Fruit fly (Drosophila melanogaster) whole organism, embryonic: ENCODE results near the gene CG43175.

Experiments used
- CG12155 ChIP-seq: fragments of 200-800 bp; sonication (Bioruptor generic); optimal IDR thresholded peaks from 3 replicates; lab custom pipeline; 2016; ENCODE audit warnings: missing biosample characterization, missing genetic modification characterization
- CG15601 ChIP-seq: fragments of 200-800 bp; sonication (Bioruptor generic); optimal IDR thresholded peaks from 3 replicates; lab custom pipeline; 2019; ENCODE audit warnings: missing biosample characterization, mild to moderate bottlenecking, missing genetic modification characterization, moderate library complexity
- CG1603 ChIP-seq: fragments of 200-800 bp; sonication (Bioruptor generic); optimal IDR thresholded peaks from 2 replicates; lab custom pipeline; 2019; ENCODE audit warnings: missing biosample characterization, mild to moderate bottlenecking, missing genetic modification characterization, moderate library complexity
- CG16813 ChIP-seq: fragments of 200-800 bp; sonication (Bioruptor generic); IDR thresholded peaks from 3 replicates; pipeline ENCODE4 v1.3.6; 2022; ENCODE audit warnings: missing biosample characterization, missing genetic modification characterization; ENCODE audit not compliant: partially characterized antibody
- CG17912 ChIP-seq: fragments of 200-800 bp; sonication (Bioruptor generic); optimal IDR thresholded peaks from 2 replicates; lab custom pipeline; 2018; ENCODE audit warnings: missing biosample characterization, mild to moderate bottlenecking, missing genetic modification characterization
- CG30403 ChIP-seq: fragments of 200-800 bp; sonication (Bioruptor generic); optimal IDR thresholded peaks from 3 replicates; lab custom pipeline; 2016; ENCODE audit warnings: missing biosample characterization, missing genetic modification characterization
- CG30431 ChIP-seq: fragments of 200-800 bp; sonication (Bioruptor generic); optimal IDR thresholded peaks from 2 replicates; lab custom pipeline; 2017; ENCODE audit warnings: missing biosample characterization, missing genetic modification characterization
- CG3163 ChIP-seq: fragments of 200-800 bp; sonication (Bioruptor generic); optimal IDR thresholded peaks from 3 replicates; lab custom pipeline; 2016; ENCODE audit warnings: missing biosample characterization, missing genetic modification characterization
- CG33213 ChIP-seq: fragments of 200-800 bp; sonication (Bioruptor generic); optimal IDR thresholded peaks from 3 replicates; lab custom pipeline; 2016; ENCODE audit warnings: missing biosample characterization, missing genetic modification characterization
- CG4617 ChIP-seq: fragments of 200-800 bp; sonication (Bioruptor generic); optimal IDR thresholded peaks from 3 replicates; lab custom pipeline; 2016; ENCODE audit warnings: missing biosample characterization, missing genetic modification characterization, borderline replicate concordance
- CG8290 ChIP-seq, 3 experiments: fragments of 200-800 bp; sonication (Bioruptor generic); optimal IDR thresholded peaks; 2 replicates each; lab custom pipeline; 2016 to 2019; ENCODE audit warnings: missing biosample characterization in 3 of 3, missing genetic modification characterization in 3 of 3, mild to moderate bottlenecking in 2 of 3, moderate library complexity in 1 of 3
- CG8388 ChIP-seq: fragments of 200-800 bp; sonication (Bioruptor generic); optimal IDR thresholded peaks from 2 replicates; lab custom pipeline; 2019; ENCODE audit warnings: missing biosample characterization, mild to moderate bottlenecking, missing genetic modification characterization, moderate library complexity
- CTCF ChIP-seq: fragments of 200-800 bp; sonication (Bioruptor generic); optimal IDR thresholded peaks from 2 replicates; lab custom pipeline; 2017; ENCODE audit warnings: missing biosample characterization, mild to moderate bottlenecking, missing genetic modification characterization, moderate library complexity
- D19B ChIP-seq: fragments of 200-800 bp; sonication (Bioruptor generic); optimal IDR thresholded peaks from 2 replicates; lab custom pipeline; 2017; ENCODE audit warnings: missing biosample characterization, mild to moderate bottlenecking, missing genetic modification characterization
- Fer3 ChIP-seq: fragments of 200-800 bp; sonication (Bioruptor generic); optimal IDR thresholded peaks from 2 replicates; lab custom pipeline; 2018; ENCODE audit warnings: missing biosample characterization, mild to moderate bottlenecking, missing genetic modification characterization, moderate library complexity
- Gug ChIP-seq: fragments of 200-800 bp; sonication (Bioruptor generic); IDR thresholded peaks from 4 replicates; pipeline ENCODE4 v1.3.6; 2022; ENCODE audit warnings: missing biosample characterization, missing genetic modification characterization
- HmgD ChIP-seq: fragments of 200-800 bp; sonication (Bioruptor generic); optimal IDR thresholded peaks from 3 replicates; lab custom pipeline; 2016; ENCODE audit warnings: missing biosample characterization, missing genetic modification characterization
- HmgZ ChIP-seq: fragments of 200-800 bp; sonication (Bioruptor generic); optimal IDR thresholded peaks from 2 replicates; lab custom pipeline; 2018; ENCODE audit warnings: missing biosample characterization, mild to moderate bottlenecking, missing genetic modification characterization
- Lim3 ChIP-seq: fragments of 200-800 bp; sonication (Bioruptor generic); IDR thresholded peaks from 2 replicates; pipeline ENCODE4 v1.3.6; 2022; ENCODE audit warnings: missing biosample characterization, missing genetic modification characterization
- MBD-R2 ChIP-seq: fragments of 200-800 bp; sonication (Bioruptor generic); IDR thresholded peaks from 2 replicates; pipeline ENCODE4 v1.3.6; 2022; ENCODE audit warnings: missing biosample characterization, missing genetic modification characterization
- MESR4 ChIP-seq: fragments of 200-800 bp; sonication (Bioruptor generic); optimal IDR thresholded peaks from 2 replicates; lab custom pipeline; 2018; ENCODE audit warnings: missing biosample characterization, mild to moderate bottlenecking, missing genetic modification characterization, moderate library complexity
- Med ChIP-seq: fragments of 200-800 bp; sonication (Bioruptor generic); peaks from one replicate; lab custom pipeline; 2016; ENCODE audit warnings: missing biosample characterization, missing genetic modification characterization, mild to moderate bottlenecking, inconsistent platforms, moderate library complexity
- Mes4 ChIP-seq: fragments of 200-800 bp; sonication (Bioruptor generic); optimal IDR thresholded peaks from 2 replicates; lab custom pipeline; 2016; ENCODE audit warnings: missing biosample characterization, missing genetic modification characterization
- Sry-δ ChIP-seq: fragments of 200-800 bp; sonication (Bioruptor generic); optimal IDR thresholded peaks from 2 replicates; lab custom pipeline; 2016; ENCODE audit warnings: missing biosample characterization, missing genetic modification characterization
- Xrp1 ChIP-seq: fragments of 200-800 bp; sonication (Bioruptor generic); IDR thresholded peaks from 2 replicates; pipeline ENCODE4 v1.3.6; 2022; ENCODE audit warnings: missing biosample characterization, missing genetic modification characterization
- YL-1 ChIP-seq: fragments of 200-800 bp; sonication (Bioruptor generic); optimal IDR thresholded peaks from 3 replicates; lab custom pipeline; 2017; ENCODE audit warnings: missing biosample characterization, mild to moderate bottlenecking, missing genetic modification characterization
- amos ChIP-seq: fragments of 200-800 bp; sonication (Bioruptor generic); IDR thresholded peaks from 2 replicates; pipeline ENCODE4 v1.3.6; 2022; ENCODE audit warnings: missing biosample characterization, missing genetic modification characterization; ENCODE audit not compliant: partially characterized antibody
- az2 ChIP-seq: fragments of 200-800 bp; sonication (Bioruptor generic); optimal IDR thresholded peaks from 3 replicates; lab custom pipeline; 2016; ENCODE audit warnings: missing biosample characterization, missing genetic modification characterization
- cg ChIP-seq: fragments of 200-800 bp; sonication (Bioruptor generic); optimal IDR thresholded peaks from 3 replicates; lab custom pipeline; 2019; ENCODE audit warnings: missing biosample characterization, mild to moderate bottlenecking, missing genetic modification characterization, moderate library complexity
- chm ChIP-seq: fragments of 200-800 bp; sonication (Bioruptor generic); IDR thresholded peaks from 2 replicates; pipeline ENCODE4 v1.3.6; 2022; ENCODE audit warnings: missing biosample characterization, missing genetic modification characterization
- crp ChIP-seq, 2 experiments: fragments of 200-800 bp; sonication (Bioruptor generic); optimal IDR thresholded peaks; 2 replicates in 1 of 2; 3 replicates in 1 of 2; lab custom pipeline; 2017; ENCODE audit warnings: missing biosample characterization in 2 of 2, missing genetic modification characterization in 2 of 2, mild to moderate bottlenecking in 1 of 2, moderate library complexity in 1 of 2
- gcm ChIP-seq: fragments of 200-800 bp; sonication (Bioruptor generic); optimal IDR thresholded peaks from 2 replicates; lab custom pipeline; 2019; ENCODE audit warnings: missing biosample characterization, mild to moderate bottlenecking, missing genetic modification characterization, moderate library complexity
- gfzf ChIP-seq: fragments of 200-800 bp; sonication (Bioruptor generic); optimal IDR thresholded peaks from 2 replicates; lab custom pipeline; 2016; ENCODE audit warnings: missing biosample characterization, mild to moderate bottlenecking, missing genetic modification characterization, moderate library complexity
- hkb ChIP-seq, 2 experiments: fragments of 200-800 bp in 1 of 2; fragments of >200 bp in 1 of 2; sonication (Bioruptor generic) in 1 of 2; IDR thresholded peaks in 1 of 2; optimal IDR thresholded peaks in 1 of 2; 2 replicates each; pipeline versions ENCODE4 v1.3.6 to Lab custom; 2017 to 2022; ENCODE audit warnings: missing biosample characterization in 1 of 2, missing genetic modification characterization in 1 of 2
- knrl ChIP-seq: fragments of 200-800 bp; sonication (Bioruptor generic); IDR thresholded peaks from 3 replicates; pipeline ENCODE4 v1.3.6; 2022; ENCODE audit warnings: missing biosample characterization, missing genetic modification characterization; ENCODE audit not compliant: partially characterized antibody
- onecut ChIP-seq: fragments of 200-800 bp; sonication (Bioruptor generic); IDR thresholded peaks from 2 replicates; pipeline ENCODE4 v1.3.6; 2022; ENCODE audit warnings: missing biosample characterization, missing genetic modification characterization
- pfk ChIP-seq: fragments of 200-800 bp; sonication (Bioruptor generic); optimal IDR thresholded peaks from 2 replicates; lab custom pipeline; 2018; ENCODE audit warnings: missing biosample characterization, mild to moderate bottlenecking, missing genetic modification characterization, moderate library complexity
- pnt ChIP-seq: fragments of 200-800 bp; sonication (Bioruptor generic); optimal IDR thresholded peaks from 3 replicates; lab custom pipeline; 2016; ENCODE audit warnings: missing biosample characterization, missing genetic modification characterization
- psq ChIP-seq: fragments of 200-800 bp; sonication (Bioruptor generic); optimal IDR thresholded peaks from 2 replicates; lab custom pipeline; 2017; ENCODE audit warnings: missing biosample characterization, missing genetic modification characterization
- row ChIP-seq: fragments of 200-800 bp; sonication (Bioruptor generic); IDR thresholded peaks from 3 replicates; pipeline ENCODE4 v1.3.6; 2022; ENCODE audit warnings: missing biosample characterization, missing genetic modification characterization
- run ChIP-seq: fragments of 200-800 bp; sonication (Bioruptor generic); optimal IDR thresholded peaks from 3 replicates; lab custom pipeline; 2018; ENCODE audit warnings: missing biosample characterization, mild to moderate bottlenecking, missing genetic modification characterization
- sc ChIP-seq, 3 experiments: fragments of >200 bp in 2 of 3; fragments of 200-800 bp in 1 of 3; sonication (Bioruptor generic) in 1 of 3; optimal IDR thresholded peaks; 2 replicates in 2 of 3; 3 replicates in 1 of 3; lab custom pipeline; 2017; ENCODE audit warnings: mild to moderate bottlenecking in 1 of 3, missing biosample characterization in 1 of 3, missing genetic modification characterization in 1 of 3, missing genetic modification reagents in 1 of 3
- sna ChIP-seq: fragments of 200-800 bp; sonication (Bioruptor generic); IDR thresholded peaks from 2 replicates; pipeline ENCODE4 v1.3.6; 2022; ENCODE audit warnings: missing biosample characterization, missing genetic modification characterization; ENCODE audit not compliant: partially characterized antibody
- zf30C ChIP-seq: fragments of 200-800 bp; sonication (Bioruptor generic); optimal IDR thresholded peaks from 3 replicates; lab custom pipeline; 2018; ENCODE audit warnings: missing biosample characterization, mild to moderate bottlenecking, missing genetic modification characterization
- zfh1 ChIP-seq: fragments of 200-800 bp; sonication (Bioruptor generic); IDR thresholded peaks from 3 replicates; pipeline ENCODE4 v1.3.6; 2022; ENCODE audit warnings: missing biosample characterization, missing genetic modification characterization

The CG43175 gene

dm6 chr3R:17670202-17670856 is 39.8 kb downstream of the CG43175 start (continued):
- TF ChIP-seq run (tag; lab: Kevin White, UChicago): no peak
- no peak for TF ChIP-seq Lim3
- TF ChIP-seq sc (optimal IDR thresholded peaks at IDR 0.05; lab: Kevin White, UChicago): no peak
- no peak for TF ChIP-seq sc (GFP tag; optimal IDR thresholded peaks at IDR 0.05; lab: Kevin White, UChicago)
- TF ChIP-seq Med (GFP tag; lab: Kevin White, UChicago): peak; percentile 80
- 0 out of 3 replicates have a peak, but pooled peaks have one; percentile 13 for TF ChIP-seq zfh1 (GFP tag; lab: Robert Waterston, UW)
- TF ChIP-seq gcm (GFP tag; lab: Kevin White, UChicago): peak; percentile 52
- peak; percentile 50; the same call in 1 of the 2 replicates for TF ChIP-seq sna
- peak; percentile 45 for TF ChIP-seq MESR4 (GFP tag; lab: Kevin White, UChicago)
- TF ChIP-seq zf30C: no peak
- TF ChIP-seq CG16813 (GFP tag; lab: Robert Waterston, UW): peak; percentile 42; the same call in 2 of the 3 replicates
- peak; percentile 6; the same call in 1 of the 2 replicates for TF ChIP-seq Xrp1 (GFP tag; lab: Robert Waterston, UW)
- 0 out of 2 replicates have a peak, but pooled peaks have one; percentile 17 for TF ChIP-seq chm

DNA sequence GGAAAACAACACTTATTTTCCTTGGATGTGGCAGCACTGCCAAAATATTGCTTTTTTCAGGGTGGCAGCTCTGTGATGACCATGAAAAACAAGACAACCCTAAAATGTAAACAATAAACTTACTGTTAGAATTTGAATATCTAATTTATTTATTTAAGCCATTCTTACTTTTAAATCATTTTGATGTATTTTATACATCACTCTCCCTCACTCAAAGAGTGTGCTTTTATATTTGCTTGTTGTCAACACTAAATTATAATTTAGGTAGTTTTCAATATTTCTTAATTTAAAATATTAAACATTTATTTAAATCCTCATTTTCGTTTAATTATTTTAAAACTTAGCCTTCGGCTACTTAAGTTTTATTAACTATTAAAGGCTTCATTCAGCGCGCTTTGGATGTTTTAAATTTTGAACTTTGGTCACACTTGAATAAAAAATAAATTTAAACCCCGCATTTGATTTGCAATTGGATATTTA is 40.4 kb downstream of the CG43175 start, which contains the start of the genes CG7523 and Mps1:
TSS of gene CG7523 (minus strand) at position 39 of the 480 bp plus-strand sequence.
TSS of gene Mps1 (plus strand) at position 415 of the 480 bp plus-strand sequence.
- peak; percentile 51 for TF ChIP-seq CG4617 (GFP tag; lab: Kevin White, UChicago)
- TF ChIP-seq Gug (GFP tag; lab: Robert Waterston, UW): no peak
- TF ChIP-seq Mes4 (GFP tag; lab: Kevin White, UChicago): no peak
- no peak for TF ChIP-seq sc (optimal IDR thresholded peaks at IDR 0.05; lab: Kevin White, UChicago)
- peak; percentile 29 for TF ChIP-seq sc (GFP tag; optimal IDR thresholded peaks at IDR 0.05; lab: Kevin White, UChicago)
- peak; percentile 29; the same call in 1 of the 3 replicates for TF ChIP-seq row (GFP tag; lab: Robert Waterston, UW)
- no peak for TF ChIP-seq az2
- TF ChIP-seq amos: peak; percentile 30; the same call in 1 of the 2 replicates
- TF ChIP-seq CG3163: no peak
- TF ChIP-seq D19B: no peak
- no peak for TF ChIP-seq CG8290 (GFP tag; optimal IDR thresholded peaks at IDR 0.05; lab: Kevin White, UChicago)
- TF ChIP-seq CG8290 (tag; optimal IDR thresholded peaks at IDR 0.05; lab: Kevin White, UChicago): no peak
- TF ChIP-seq CTCF (GFP tag; lab: Kevin White, UChicago): peak; percentile 55
- peak; percentile 49; the same call in 1 of the 2 replicates for TF ChIP-seq onecut
- TF ChIP-seq gfzf (GFP tag; lab: Kevin White, UChicago): peak; percentile 65
- TF ChIP-seq MBD-R2: peak; percentile 63
- peak; percentile 55 for TF ChIP-seq CG15601
- TF ChIP-seq CG17912: peak; percentile 59
- no peak for TF ChIP-seq pnt (GFP tag; lab: Kevin White, UChicago)
- peak; percentile 29 for TF ChIP-seq CG30403 (GFP tag; lab: Kevin White, UChicago)
- TF ChIP-seq hkb (optimal IDR thresholded peaks at IDR 0.05; lab: Kevin White, UChicago): peak; percentile 3
- TF ChIP-seq hkb (GFP tag; IDR thresholded peaks at IDR 0.05; lab: Robert Waterston, UW): no peak
- TF ChIP-seq HmgZ (tag; lab: Kevin White, UChicago): peak; percentile 63
- peak; percentile 47 for TF ChIP-seq YL-1
- TF ChIP-seq CG30431 (GFP tag; lab: Kevin White, UChicago): no peak
- 0 out of 3 replicates have a peak, but pooled peaks have one; percentile 26 for TF ChIP-seq knrl (GFP tag; lab: Robert Waterston, UW)
- no peak for TF ChIP-seq CG16813 (GFP tag; lab: Robert Waterston, UW)
- TF ChIP-seq crp (GFP tag; optimal IDR thresholded peaks at IDR 0.05; lab: Kevin White, UChicago): peak in 1 of 2 experiments; percentile 11
- no peak for TF ChIP-seq HmgD (GFP tag; lab: Kevin White, UChicago)
- TF ChIP-seq CG33213 (GFP tag; lab: Kevin White, UChicago): peak; percentile 36
- TF ChIP-seq CG12155 (GFP tag; lab: Kevin White, UChicago): no peak
- TF ChIP-seq cg (GFP tag; lab: Kevin White, UChicago): no peak
- TF ChIP-seq psq (GFP tag; lab: Kevin White, UChicago): no peak
- no peak for TF ChIP-seq Fer3 (tag; lab: Kevin White, UChicago)
- TF ChIP-seq CG8388 (GFP tag; lab: Kevin White, UChicago): peak; percentile 41
- peak; percentile 3 for TF ChIP-seq pfk (GFP tag; lab: Kevin White, UChicago)
- peak; percentile 66 for TF ChIP-seq CG1603 (tag; lab: Kevin White, UChicago)
- peak; percentile 43 for TF ChIP-seq Sry-δ (GFP tag; lab: Kevin White, UChicago)
- TF ChIP-seq chm: no peak
- TF ChIP-seq Med (GFP tag; lab: Kevin White, UChicago): peak; percentile 12
